Worm (Caenorhabditis elegans) whole organism, early embryonic: Measurements from ENCODE around the gene lnkn-1.

Experiments used
- F13C5.2 ChIP-seq: sonication (generic microtip); optimal IDR thresholded peaks from 2 replicates; lab custom pipeline; 2017; ENCODE audit warnings: mild to moderate bottlenecking, missing genetic modification characterization, inconsistent platforms, missing compliant biosample characterization
- ama-1 ChIP-seq: fragments of 150-350 bp; optimal IDR thresholded peaks from 2 replicates; lab custom pipeline; 2014
- ceh-13 ChIP-seq: fragments of 200-800 bp; sonication (Bioruptor generic); optimal IDR thresholded peaks from 2 replicates; lab custom pipeline; 2018; ENCODE audit warnings: mild to moderate bottlenecking, missing genetic modification characterization, missing compliant biosample characterization
- ets-7 ChIP-seq: sonication (generic microtip); optimal IDR thresholded peaks from 2 replicates; lab custom pipeline; 2016; ENCODE audit warnings: missing genotype, missing genetic modification characterization, missing compliant biosample characterization
- flt-1 ChIP-seq: fragments of 200-800 bp; sonication (Bioruptor generic); IDR thresholded peaks from 2 replicates; pipeline ENCODE4 v1.3.6; 2022; ENCODE audit warnings: missing genetic modification characterization, missing compliant biosample characterization
- hmbx-1 ChIP-seq: sonication (generic microtip); optimal IDR thresholded peaks from 2 replicates; lab custom pipeline; 2016; ENCODE audit warnings: mild to moderate bottlenecking, missing genetic modification characterization, missing compliant biosample characterization
- hnd-1 ChIP-seq: sonication (generic microtip); optimal IDR thresholded peaks from 2 replicates; lab custom pipeline; 2016; ENCODE audit warnings: missing genetic modification characterization, missing compliant biosample characterization
- pes-1 ChIP-seq: fragments of 200-800 bp; sonication (Bioruptor generic); IDR thresholded peaks from 2 replicates; pipeline ENCODE4 v1.3.6; 2022; ENCODE audit warnings: missing genetic modification reagents, missing genetic modification characterization, missing compliant biosample characterization
- scrt-1 ChIP-seq: fragments of 200-800 bp; sonication (Bioruptor generic); IDR thresholded peaks from 2 replicates; pipeline ENCODE4 v1.3.6; 2022; ENCODE audit warnings: missing genetic modification characterization, missing compliant biosample characterization
- tbx-11 ChIP-seq: fragments of 200-800 bp; sonication (Bioruptor generic); IDR thresholded peaks from 2 replicates; pipeline ENCODE4 v1.3.6; 2022; ENCODE audit warnings: missing genetic modification characterization, missing compliant biosample characterization
- tbx-37 ChIP-seq: fragments of 200-800 bp; sonication (Bioruptor generic); conservative IDR thresholded peaks from 2 replicates; pipeline ENCODE4 v1.3.6; 2022; ENCODE audit warnings: missing genetic modification reagents, missing genetic modification characterization, missing compliant biosample characterization

DNA sequence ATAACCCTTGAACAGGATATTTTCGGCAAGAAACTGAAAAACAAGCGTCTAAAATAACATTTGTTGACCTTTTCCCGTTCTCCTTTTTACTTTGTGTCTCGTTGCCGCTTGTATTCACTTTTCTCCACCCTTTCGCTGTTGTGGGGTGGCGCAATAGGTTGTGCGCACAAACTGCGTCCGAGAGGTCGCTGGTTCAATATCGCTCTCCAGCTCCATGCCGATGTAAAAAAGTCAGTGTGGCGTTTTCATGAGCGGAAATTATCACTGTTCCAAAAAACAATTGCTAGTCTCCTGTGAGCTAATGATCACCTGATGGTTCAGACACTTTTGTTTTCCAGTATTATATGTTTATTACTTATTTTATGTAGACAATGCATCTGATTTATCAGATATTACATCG, 47.5 kb downstream of the lnkn-1 start:
- TF ChIP-seq hnd-1 (peak; percentile 83), pes-1 (GFP tag; lab: Robert Waterston, UW) (peak; percentile 93), ama-1 (lab: Kevin White, UChicago) (no peak), ets-7 (peak; percentile 90), scrt-1 (GFP tag; lab: Robert Waterston, UW) (peak; percentile 93), tbx-11 (GFP tag; lab: Robert Waterston, UW) (peak; percentile 92), hmbx-1 (tag; lab: Kevin White, UChicago) (peak; percentile 73), flt-1 (GFP tag; lab: Robert Waterston, UW) (peak; percentile 88), F13C5.2 (tag; lab: Kevin White, UChicago) (peak; percentile 96), ceh-13 (GFP tag; lab: Kevin White, UChicago) (peak; percentile 94), tbx-37 (GFP tag; lab: Robert Waterston, UW) (peak; percentile 91)
